Fruit fly (Drosophila melanogaster): ENCODE measurements around the gene mRpL24.

mRpL24 gene

dm6 chr2L:4945300-4945699, at the start of gene mRpL24, which contains the start of gene betaggt-I:
Gene mRpL24, minus strand, starts transcription at chr2L:4945361.
Gene betaggt-I, plus strand, starts transcription at chr2L:4945579.
- no peak for TF ChIP-seq CTCF (optimal IDR thresholded peaks at IDR 0.05)
- no peak for TF ChIP-seq CG8478 (optimal IDR thresholded peaks at IDR 0.05)

- TF ChIP-seq CTCF (optimal IDR thresholded peaks at IDR 0.05) (no peak), CG8478 (optimal IDR thresholded peaks at IDR 0.05) (no peak)
Measured at dm6 chr2L:4982098-4982646, 37.0 kb upstream of the mRpL24 start.

- TF ChIP-seq CG8478 (optimal IDR thresholded peaks at IDR 0.05), result no peak
- TF ChIP-seq CTCF (optimal IDR thresholded peaks at IDR 0.05), result no peak
Measured at dm6 chr2L:4981278-4981966, 36.3 kb upstream of the mRpL24 start, which contains the start of the genes CG8892 and CG34126. Gene CG8892, minus strand, starts transcription at chr2L:4981592. Gene CG34126, plus strand, starts transcription at chr2L:4981614.

- TF ChIP-seq CTCF (optimal IDR thresholded peaks at IDR 0.05), result no peak
- no peak for TF ChIP-seq CG8478 (optimal IDR thresholded peaks at IDR 0.05)
Measured at dm6 chr2L:4979138-4979537, 34.0 kb upstream of the mRpL24 start, which contains the start of gene CG8891. Gene CG8891, minus strand, starts transcription at chr2L:4979379.

dm6 chr2L:4976988-4977551, 31.9 kb upstream of the mRpL24 start, which contains the start of the genes Gmd and CG3792:
Gene Gmd, minus strand, starts transcription at chr2L:4977023.
Gene CG3792, plus strand, starts transcription at chr2L:4977312.
- TF ChIP-seq CTCF (optimal IDR thresholded peaks at IDR 0.05), result no peak
- TF ChIP-seq CG8478 (optimal IDR thresholded peaks at IDR 0.05), result no peak

- no peak for TF ChIP-seq CG8478 (optimal IDR thresholded peaks at IDR 0.05)
- TF ChIP-seq CTCF (optimal IDR thresholded peaks at IDR 0.05), result no peak
Measured at dm6 chr2L:4973731-4974415, 28.7 kb upstream of the mRpL24 start, which contains the start of gene mRpL28. Gene mRpL28, plus strand, starts transcription at chr2L:4973976.

- TF ChIP-seq CTCF (optimal IDR thresholded peaks at IDR 0.05), result peak in 1 of 2 experiments; percentile 16
- TF ChIP-seq CG8478 (optimal IDR thresholded peaks at IDR 0.05), result no peak
Measured at dm6 chr2L:4971329-4971798, 26.2 kb upstream of the mRpL24 start, which contains the start of gene CG14043. Gene CG14043, plus strand, starts transcription at chr2L:4971702.

- TF ChIP-seq CG8478 (optimal IDR thresholded peaks at IDR 0.05) (no peak), CTCF (optimal IDR thresholded peaks at IDR 0.05) (no peak)
Measured at dm6 chr2L:4968767-4969166, 23.6 kb upstream of the mRpL24 start, which contains the start of the genes Scox and Polr1C. Gene Scox, minus strand, starts transcription at chr2L:4968935. Gene Polr1C, plus strand, starts transcription at chr2L:4969004.

- TF ChIP-seq CTCF (optimal IDR thresholded peaks at IDR 0.05), result no peak
- no peak for TF ChIP-seq CG8478 (optimal IDR thresholded peaks at IDR 0.05)
Measured at dm6 chr2L:4967511-4967910, 22.4 kb upstream of the mRpL24 start, which contains the start of gene eIF3i. Gene eIF3i, minus strand, starts transcription at chr2L:4967775.

- no peak for TF ChIP-seq CG8478 (optimal IDR thresholded peaks at IDR 0.05)
- TF ChIP-seq CTCF (optimal IDR thresholded peaks at IDR 0.05), result no peak
Measured at dm6 chr2L:4965923-4966322, 20.8 kb upstream of the mRpL24 start.

- TF ChIP-seq CG8478 (optimal IDR thresholded peaks at IDR 0.05) (no peak), CTCF (optimal IDR thresholded peaks at IDR 0.05) (no peak)
Measured at dm6 chr2L:4965420-4965819, 20.3 kb upstream of the mRpL24 start, which contains the start of gene CG34125. Gene CG34125, plus strand, starts transcription at chr2L:4965673.

dm6 chr2L:4958111-4958510, 12.9 kb upstream of the mRpL24 start, which contains the start of gene CG34124:
Gene CG34124, plus strand, starts transcription at chr2L:4958411.
- TF ChIP-seq CG8478 (optimal IDR thresholded peaks at IDR 0.05), result no peak
- TF ChIP-seq CTCF (optimal IDR thresholded peaks at IDR 0.05), result no peak

dm6 chr2L:4955094-4955823, 10.1 kb upstream of the mRpL24 start, which contains the start of the genes Jon25Bi and Marcal1:
Gene Jon25Bi, minus strand, starts transcription at chr2L:4955144.
Gene Marcal1, plus strand, starts transcription at chr2L:4955509.
- TF ChIP-seq CTCF (optimal IDR thresholded peaks at IDR 0.05), result no peak

dm6 chr2L:4953086-4953570, 8.0 kb upstream of the mRpL24 start, which contains the start of gene Jon25Bii:
Gene Jon25Bii, minus strand, starts transcription at chr2L:4953136.
- no peak for TF ChIP-seq CG8478 (optimal IDR thresholded peaks at IDR 0.05)
- TF ChIP-seq CTCF (optimal IDR thresholded peaks at IDR 0.05), result no peak

Data from S2 (cell line).